Fruit fly (Drosophila melanogaster): ENCODE results near the gene pns.
A peak's percentile ranks its signal among the peaks of the same experiment; 100 is the strongest.

The pns gene

dm6 chr3L:1518715-1519603 is 18.0 kb upstream of the pns start:
- TF ChIP-seq h (GFP tag; optimal IDR thresholded peaks at IDR 0.05) (peak; percentile 27), Hnf4 (GFP tag; optimal IDR thresholded peaks at IDR 0.05) (no peak), jim (GFP tag; optimal IDR thresholded peaks at IDR 0.05) (no peak), N (GFP tag; optimal IDR thresholded peaks at IDR 0.05) (no peak)

dm6 chr3L:1531159-1531558 is 5.8 kb upstream of the pns start, which contains the start of gene Ir62a:
Gene Ir62a, minus strand, starts transcription at chr3L:1531259.
- TF ChIP-seq CG9705 (GFP tag; optimal IDR thresholded peaks at IDR 0.05) (no peak), Hnf4 (GFP tag; optimal IDR thresholded peaks at IDR 0.05) (no peak), Abd-B (GFP tag; optimal IDR thresholded peaks at IDR 0.05) (no peak), tai (GFP tag; optimal IDR thresholded peaks at IDR 0.05) (no peak), brk (GFP tag; optimal IDR thresholded peaks at IDR 0.05) (no peak), pan (optimal IDR thresholded peaks at IDR 0.05) (no peak), dmrt93B (GFP tag; optimal IDR thresholded peaks at IDR 0.05) (no peak), Hr83 (GFP tag; optimal IDR thresholded peaks at IDR 0.05; ENCODE audit: poor library complexity, severe bottlenecking) (no peak), Jra (GFP tag; optimal IDR thresholded peaks at IDR 0.05) (no peak), dsf (GFP tag; optimal IDR thresholded peaks at IDR 0.05; ENCODE audit: borderline replicate concordance) (no peak), N (GFP tag; optimal IDR thresholded peaks at IDR 0.05) (no peak), Mio (GFP tag; optimal IDR thresholded peaks at IDR 0.05) (no peak), h (GFP tag; optimal IDR thresholded peaks at IDR 0.05) (no peak), Myc (optimal IDR thresholded peaks at IDR 0.05) (no peak)

dm6 chr3L:1533699-1534431 is 3.1 kb upstream of the pns start, which contains the start of gene Iml1:
Gene Iml1, minus strand, starts transcription at chr3L:1534034.
- no peak for TF ChIP-seq pan (optimal IDR thresholded peaks at IDR 0.05)
- TF ChIP-seq Hnf4 (GFP tag; optimal IDR thresholded peaks at IDR 0.05), result no peak
- no peak for TF ChIP-seq Rel (GFP tag; optimal IDR thresholded peaks at IDR 0.05)
- no peak for TF ChIP-seq Rel (tag; optimal IDR thresholded peaks at IDR 0.05)
- no peak for TF ChIP-seq Abd-B (GFP tag; optimal IDR thresholded peaks at IDR 0.05)
- no peak for TF ChIP-seq foxo (GFP tag; optimal IDR thresholded peaks at IDR 0.05)
- TF ChIP-seq Sp1 (GFP tag; optimal IDR thresholded peaks at IDR 0.05), result no peak
- TF ChIP-seq psq (GFP tag; optimal IDR thresholded peaks at IDR 0.05), result peak; percentile 88
- TF ChIP-seq Jra (GFP tag; optimal IDR thresholded peaks at IDR 0.05), result no peak
- no peak for TF ChIP-seq GATAd (GFP tag; optimal IDR thresholded peaks at IDR 0.05)
- TF ChIP-seq HLH106 (tag; optimal IDR thresholded peaks at IDR 0.05), result peak; percentile 49
- no peak for TF ChIP-seq br (GFP tag; optimal IDR thresholded peaks at IDR 0.05)
- TF ChIP-seq OdsH (GFP tag; optimal IDR thresholded peaks at IDR 0.05), result peak; percentile 5

dm6 chr3L:1537353-1537752 is 416 bp downstream of the pns start:
- TF ChIP-seq brk (GFP tag; optimal IDR thresholded peaks at IDR 0.05) (no peak), tai (GFP tag; optimal IDR thresholded peaks at IDR 0.05) (no peak)

- TF ChIP-seq dsf (GFP tag; optimal IDR thresholded peaks at IDR 0.05; ENCODE audit: borderline replicate concordance), result no peak
- TF ChIP-seq rgr (GFP tag; optimal IDR thresholded peaks at IDR 0.05), result no peak
- TF ChIP-seq GATAd (GFP tag; optimal IDR thresholded peaks at IDR 0.05), result no peak
- no peak for TF ChIP-seq Hr78 (GFP tag; optimal IDR thresholded peaks at IDR 0.05)
- no peak for TF ChIP-seq lola (GFP tag; optimal IDR thresholded peaks at IDR 0.05)
- TF ChIP-seq Hnf4 (GFP tag; optimal IDR thresholded peaks at IDR 0.05), result no peak
- TF ChIP-seq Dfd (GFP tag; optimal IDR thresholded peaks at IDR 0.05), result no peak
- no peak for TF ChIP-seq foxo (GFP tag; optimal IDR thresholded peaks at IDR 0.05)
- no peak for TF ChIP-seq dl (GFP tag; optimal IDR thresholded peaks at IDR 0.05; ENCODE audit: insufficient read depth in 1 of 2, partially characterized antibody in 2 of 2)
- no peak for TF ChIP-seq usp (GFP tag; optimal IDR thresholded peaks at IDR 0.05)
- TF ChIP-seq CrebA (GFP tag; optimal IDR thresholded peaks at IDR 0.05; ENCODE audit: borderline replicate concordance), result no peak
- no peak for TF ChIP-seq br (GFP tag; optimal IDR thresholded peaks at IDR 0.05)
Observed at dm6 chr3L:1538314-1538854, 1.4 kb downstream of the pns start.

Data from whole organism, wandering third instar larva.